Fruit fly (Drosophila melanogaster): ENCODE results near the gene CG2924.
A peak's percentile ranks its signal among the peaks of the same experiment; 100 is the strongest.

Gene CG2924

dm6 chrX:2300293-2301068, 29.9 kb upstream of the CG2924 start (continued):
- TF ChIP-seq stwl (tag; optimal IDR thresholded peaks at IDR 0.05) (peak; percentile 21), CrebB (tag; optimal IDR thresholded peaks at IDR 0.05) (peak; percentile 94), vvl (GFP tag; IDR thresholded peaks at IDR 0.05) (peak; percentile 99), CG7987 (GFP tag; optimal IDR thresholded peaks at IDR 0.05) (peak; percentile 88), Nf-YB (GFP tag; optimal IDR thresholded peaks at IDR 0.05) (peak; percentile 76), CG6654 (GFP tag; optimal IDR thresholded peaks at IDR 0.05) (peak; percentile 85), Optix (GFP tag; IDR thresholded peaks at IDR 0.05) (peak; percentile 98), CG6765 (GFP tag; optimal IDR thresholded peaks at IDR 0.05) (peak; percentile 77), insv (GFP tag; optimal IDR thresholded peaks at IDR 0.05) (peak in 1 of 2 experiments; percentile 45), CG7556 (GFP tag; optimal IDR thresholded peaks at IDR 0.05) (peak; percentile 95), hbn (GFP tag; IDR thresholded peaks at IDR 0.05; ENCODE audit: partially characterized antibody) (no peak), CG14441 (GFP tag; IDR thresholded peaks at IDR 0.05) (peak; percentile 99), Nf-YA (GFP tag; IDR thresholded peaks at IDR 0.05) (peak; percentile 96), zfh1 (GFP tag; IDR thresholded peaks at IDR 0.05) (peak; percentile 97), CG8924 (tag; optimal IDR thresholded peaks at IDR 0.05) (peak; percentile 95), CG8089 (GFP tag; optimal IDR thresholded peaks at IDR 0.05) (peak; percentile 93), croc (GFP tag; conservative IDR thresholded peaks at IDR 0.05) (peak; percentile 94), Neu2 (GFP tag; optimal IDR thresholded peaks at IDR 0.05; ENCODE audit: borderline replicate concordance) (no peak), Fer1 (GFP tag; optimal IDR thresholded peaks at IDR 0.05) (peak; percentile 91), CG4282 (GFP tag; optimal IDR thresholded peaks at IDR 0.05) (peak; percentile 84), Elba2 (GFP tag; optimal IDR thresholded peaks at IDR 0.05) (peak; percentile 22), CG12659 (GFP tag; optimal IDR thresholded peaks at IDR 0.05) (peak; percentile 97), ci (GFP tag; IDR thresholded peaks at IDR 0.05) (peak; percentile 99), ato (GFP tag; IDR thresholded peaks at IDR 0.05; ENCODE audit: partially characterized antibody) (no peak), chinmo (GFP tag; IDR thresholded peaks at IDR 0.05; ENCODE audit: partially characterized antibody) (peak; percentile 74; the same call in 2 of the 4 replicates), CG7839 (tag; optimal IDR thresholded peaks at IDR 0.05) (peak; percentile 96), CG15479 (GFP tag; optimal IDR thresholded peaks at IDR 0.05) (peak; percentile 44), sim (GFP tag; IDR thresholded peaks at IDR 0.05) (peak; percentile 93), CoRest (tag; optimal IDR thresholded peaks at IDR 0.05) (peak; percentile 95), wdn (GFP tag; IDR thresholded peaks at IDR 0.05) (peak; percentile 95), CG15011 (GFP tag; optimal IDR thresholded peaks at IDR 0.05) (peak; percentile 86), CG4404 (GFP tag; IDR thresholded peaks at IDR 0.05) (peak; percentile 91), Kr (GFP tag; optimal IDR thresholded peaks at IDR 0.05) (no peak), gcm2 (GFP tag; optimal IDR thresholded peaks at IDR 0.05) (peak; percentile 94), Mad (GFP tag; optimal IDR thresholded peaks at IDR 0.05) (peak; percentile 93), Jarid2 (GFP tag; optimal IDR thresholded peaks at IDR 0.05) (peak; percentile 83), Fer3 (tag; optimal IDR thresholded peaks at IDR 0.05) (peak; percentile 92), seq (GFP tag; IDR thresholded peaks at IDR 0.05) (peak; percentile 98), CG13894 (tag; optimal IDR thresholded peaks at IDR 0.05) (peak; percentile 34), bbx (GFP tag; IDR thresholded peaks at IDR 0.05; ENCODE audit: partially characterized antibody) (no peak), Hsf (GFP tag; optimal IDR thresholded peaks at IDR 0.05) (peak; percentile 92), kay (GFP tag; optimal IDR thresholded peaks at IDR 0.05) (peak; percentile 84), CG12769 (tag; optimal IDR thresholded peaks at IDR 0.05) (peak; percentile 99), br (optimal IDR thresholded peaks at IDR 0.05) (no peak), grau (tag; optimal IDR thresholded peaks at IDR 0.05) (peak; percentile 94), bowl (GFP tag; IDR thresholded peaks at IDR 0.05) (peak; percentile 96), CG15514 (GFP tag; optimal IDR thresholded peaks at IDR 0.05) (peak; percentile 87), Blimp-1 (GFP tag; optimal IDR thresholded peaks at IDR 0.05) (peak; percentile 90), crc (GFP tag; optimal IDR thresholded peaks at IDR 0.05) (peak; percentile 76)

Measured in whole organism, embryonic.